Fruit fly (Drosophila melanogaster) whole organism, embryonic: ENCODE measurements around the gene nerfin-2.
A peak's percentile ranks its signal among the peaks of the same experiment; 100 is the strongest.

ENCODE experiments used
- B-H2 ChIP-seq: fragments of 200-800 bp; sonication (Bioruptor generic); optimal IDR thresholded peaks from 2 replicates; lab custom pipeline; 2018; ENCODE audit warnings: missing biosample characterization, mild to moderate bottlenecking, missing genetic modification characterization
- CG11085 ChIP-seq: fragments of 200-800 bp; sonication (Bioruptor generic); IDR thresholded peaks from 2 replicates; pipeline ENCODE4 v1.3.6; 2022; ENCODE audit warnings: missing biosample characterization, missing genetic modification characterization
- CG12391 ChIP-seq: fragments of 200-800 bp; sonication (Bioruptor generic); optimal IDR thresholded peaks from 3 replicates; lab custom pipeline; 2018; ENCODE audit warnings: missing biosample characterization, mild to moderate bottlenecking, missing genetic modification characterization, moderate library complexity
- CG13296 ChIP-seq: fragments of 200-800 bp; sonication (Bioruptor generic); optimal IDR thresholded peaks from 3 replicates; lab custom pipeline; 2018; ENCODE audit warnings: missing biosample characterization, mild to moderate bottlenecking, missing genetic modification characterization
- CG14667 ChIP-seq: fragments of 200-800 bp; sonication (Bioruptor generic); IDR thresholded peaks from 2 replicates; pipeline ENCODE4 v1.3.6; 2022; ENCODE audit warnings: missing biosample characterization, missing genetic modification characterization
- CG15479 ChIP-seq: fragments of 200-800 bp; sonication (Bioruptor generic); optimal IDR thresholded peaks from 3 replicates; lab custom pipeline; 2019; ENCODE audit warnings: missing biosample characterization, mild to moderate bottlenecking, missing genetic modification characterization, moderate library complexity
- CG15601 ChIP-seq: fragments of 200-800 bp; sonication (Bioruptor generic); optimal IDR thresholded peaks from 3 replicates; lab custom pipeline; 2019; ENCODE audit warnings: missing biosample characterization, mild to moderate bottlenecking, missing genetic modification characterization, moderate library complexity
- CG17385 ChIP-seq: fragments of 200-800 bp; sonication (Bioruptor generic); optimal IDR thresholded peaks from 3 replicates; lab custom pipeline; 2018; ENCODE audit warnings: missing biosample characterization, mild to moderate bottlenecking, missing genetic modification characterization
- CG2116 ChIP-seq: fragments of 200-800 bp; sonication (Bioruptor generic); optimal IDR thresholded peaks from 3 replicates; lab custom pipeline; 2018; ENCODE audit warnings: missing biosample characterization, mild to moderate bottlenecking, missing genetic modification characterization
- CG31224 ChIP-seq: fragments of 200-800 bp; sonication (Bioruptor generic); IDR thresholded peaks from 2 replicates; pipeline ENCODE4 v1.3.6; 2022; ENCODE audit warnings: missing biosample characterization, missing genetic modification characterization
- CG34376 ChIP-seq: fragments of 200-800 bp; sonication (Bioruptor generic); optimal IDR thresholded peaks from 2 replicates; lab custom pipeline; 2018; ENCODE audit warnings: missing biosample characterization, mild to moderate bottlenecking, missing genetic modification characterization
- CG4820 ChIP-seq: fragments of 200-800 bp; sonication (Bioruptor generic); optimal IDR thresholded peaks from 3 replicates; lab custom pipeline; 2016; ENCODE audit warnings: missing biosample characterization, missing genetic modification characterization
- CG5245 ChIP-seq: fragments of 200-800 bp; sonication (Bioruptor generic); optimal IDR thresholded peaks from 3 replicates; lab custom pipeline; 2016; ENCODE audit warnings: missing biosample characterization, missing genetic modification characterization
- CG6791 ChIP-seq: fragments of 200-800 bp; sonication (Bioruptor generic); IDR thresholded peaks from 3 replicates; pipeline ENCODE4 v1.3.6; 2022; ENCODE audit warnings: missing biosample characterization, missing genetic modification characterization; ENCODE audit not compliant: partially characterized antibody
- CG7839 ChIP-seq: fragments of 200-800 bp; sonication (Bioruptor generic); optimal IDR thresholded peaks from 3 replicates; lab custom pipeline; 2018; ENCODE audit warnings: missing biosample characterization, mild to moderate bottlenecking, missing genetic modification characterization, moderate library complexity
- CHES-1-like ChIP-seq: fragments of 200-800 bp; sonication (Bioruptor generic); optimal IDR thresholded peaks from 2 replicates; lab custom pipeline; 2016; ENCODE audit warnings: missing biosample characterization, missing genetic modification characterization
- Dbx ChIP-seq: fragments of 200-800 bp; sonication (Bioruptor generic); IDR thresholded peaks from 3 replicates; pipeline ENCODE4 v1.3.6; 2022; ENCODE audit warnings: missing biosample characterization, missing genetic modification characterization
- Deaf1 ChIP-seq: fragments of 200-800 bp; optimal IDR thresholded peaks from 3 replicates; lab custom pipeline; 2019; ENCODE audit warnings: missing biosample characterization, mild to moderate bottlenecking, missing genetic modification characterization, moderate library complexity
- Dip3 ChIP-seq: fragments of 200-800 bp; sonication (Bioruptor generic); optimal IDR thresholded peaks from 3 replicates; lab custom pipeline; 2016; ENCODE audit warnings: missing biosample characterization, missing genetic modification characterization
- Ets65A ChIP-seq: fragments of 200-800 bp; sonication (Bioruptor generic); peaks from one replicate; lab custom pipeline; 2016; ENCODE audit warnings: missing biosample characterization, missing genetic modification characterization
- H15 ChIP-seq: fragments of 200-800 bp; sonication (Bioruptor generic); IDR thresholded peaks from 3 replicates; pipeline ENCODE4 v1.3.6; 2022; ENCODE audit warnings: missing biosample characterization, missing genetic modification characterization
- Max ChIP-seq: fragments of 200-800 bp; sonication (Bioruptor generic); optimal IDR thresholded peaks from 2 replicates; lab custom pipeline; 2016; ENCODE audit warnings: missing biosample characterization, mild to moderate bottlenecking, missing genetic modification characterization
- Med ChIP-seq: fragments of 200-800 bp; sonication (Bioruptor generic); peaks from one replicate; lab custom pipeline; 2016; ENCODE audit warnings: missing biosample characterization, missing genetic modification characterization, mild to moderate bottlenecking, inconsistent platforms, moderate library complexity
- Meics ChIP-seq: fragments of 200-800 bp; sonication (Bioruptor generic); optimal IDR thresholded peaks from 2 replicates; lab custom pipeline; 2017; ENCODE audit warnings: missing biosample characterization, mild to moderate bottlenecking, missing genetic modification characterization
- PHDP ChIP-seq: fragments of 200-800 bp; sonication (Bioruptor generic); optimal IDR thresholded peaks from 3 replicates; lab custom pipeline; 2018; ENCODE audit warnings: missing biosample characterization, mild to moderate bottlenecking, missing genetic modification characterization, moderate library complexity
- Pdp1 ChIP-seq, 2 experiments: fragments of 200-800 bp; sonication (Bioruptor generic); optimal IDR thresholded peaks; 3 replicates each; lab custom pipeline; 2016; ENCODE audit warnings: missing biosample characterization in 2 of 2, missing genetic modification characterization in 2 of 2, mild to moderate bottlenecking in 1 of 2, moderate library complexity in 1 of 2
- Ravus ChIP-seq: fragments of 200-800 bp; sonication (Bioruptor generic); IDR thresholded peaks from 2 replicates; pipeline ENCODE4 v1.3.6; 2022; ENCODE audit warnings: missing biosample characterization, missing genetic modification characterization
- Taf1 ChIP-seq: fragments of 200-800 bp; sonication (Bioruptor generic); IDR thresholded peaks from 2 replicates; pipeline ENCODE4 v1.3.6; 2022; ENCODE audit warnings: missing biosample characterization, missing genetic modification characterization
- btn ChIP-seq: fragments of 200-800 bp; sonication (Bioruptor generic); optimal IDR thresholded peaks from 2 replicates; lab custom pipeline; 2016; ENCODE audit warnings: missing biosample characterization, missing genetic modification characterization
- chinmo ChIP-seq: fragments of 200-800 bp; sonication (Bioruptor generic); IDR thresholded peaks from 4 replicates; pipeline ENCODE4 v1.3.6; 2022; ENCODE audit warnings: missing biosample characterization, missing genetic modification characterization; ENCODE audit not compliant: partially characterized antibody
- en ChIP-seq: fragments of 200-800 bp; sonication (Bioruptor generic); optimal IDR thresholded peaks from 2 replicates; lab custom pipeline; 2016; ENCODE audit warnings: missing biosample characterization, missing genetic modification characterization
- gcm2 ChIP-seq: fragments of 200-800 bp; sonication (Bioruptor generic); optimal IDR thresholded peaks from 2 replicates; lab custom pipeline; 2016; ENCODE audit warnings: missing biosample characterization, missing genetic modification characterization
- gsb-n ChIP-seq: fragments of 200-800 bp; sonication (Bioruptor generic); optimal IDR thresholded peaks from 3 replicates; lab custom pipeline; 2018; ENCODE audit warnings: missing biosample characterization, mild to moderate bottlenecking, missing genetic modification characterization
- hb ChIP-seq: fragments of 200-800 bp; sonication (Bioruptor generic); IDR thresholded peaks from 3 replicates; pipeline ENCODE4 v1.3.6; 2022; ENCODE audit warnings: missing biosample characterization, missing genetic modification characterization; ENCODE audit not compliant: partially characterized antibody
- insv ChIP-seq, 2 experiments: fragments of 200-800 bp; sonication (Bioruptor generic); optimal IDR thresholded peaks; 3 replicates each; lab custom pipeline; 2016 to 2018; ENCODE audit warnings: missing biosample characterization in 2 of 2, missing genetic modification characterization in 2 of 2
- inv ChIP-seq: fragments of 200-800 bp; sonication (Bioruptor generic); IDR thresholded peaks from 2 replicates; pipeline ENCODE4 v1.3.6; 2022; ENCODE audit warnings: missing biosample characterization, missing genetic modification characterization; ENCODE audit not compliant: partially characterized antibody
- pros ChIP-seq: fragments of 200-800 bp; sonication (Bioruptor generic); optimal IDR thresholded peaks from 3 replicates; lab custom pipeline; 2019; ENCODE audit warnings: missing biosample characterization, mild to moderate bottlenecking, missing genetic modification characterization, moderate library complexity
- repo ChIP-seq: fragments of 200-800 bp; sonication (Bioruptor generic); optimal IDR thresholded peaks from 2 replicates; lab custom pipeline; 2016; ENCODE audit warnings: missing biosample characterization, missing genetic modification characterization
- scrt ChIP-seq: fragments of 200-800 bp; sonication (Bioruptor generic); optimal IDR thresholded peaks from 2 replicates; lab custom pipeline; 2018; ENCODE audit warnings: missing biosample characterization, mild to moderate bottlenecking, missing genetic modification characterization, moderate library complexity
- tll ChIP-seq, 2 experiments: fragments of 200-800 bp in 1 of 2; fragments of >200 bp in 1 of 2; sonication (Bioruptor generic) in 1 of 2; optimal IDR thresholded peaks; 2 replicates each; lab custom pipeline; 2017 to 2019; ENCODE audit warnings: missing biosample characterization in 2 of 2, missing genetic modification characterization in 2 of 2, mild to moderate bottlenecking in 1 of 2, moderate library complexity in 1 of 2
- toy ChIP-seq: fragments of 200-800 bp; sonication (Bioruptor generic); IDR thresholded peaks from 2 replicates; pipeline ENCODE4 v1.3.6; 2022; ENCODE audit warnings: missing biosample characterization, missing genetic modification characterization
- zen ChIP-seq: fragments of 200-800 bp; sonication (Bioruptor generic); optimal IDR thresholded peaks from 3 replicates; lab custom pipeline; 2018; ENCODE audit warnings: missing biosample characterization, mild to moderate bottlenecking, missing genetic modification characterization, moderate library complexity
- zen2 ChIP-seq: fragments of 200-800 bp; sonication (Bioruptor generic); IDR thresholded peaks from 3 replicates; pipeline ENCODE4 v1.3.6; 2022; ENCODE audit warnings: missing biosample characterization, missing genetic modification characterization; ENCODE audit not compliant: partially characterized antibody
- zfh2 ChIP-seq: fragments of 200-800 bp; sonication (Bioruptor generic); optimal IDR thresholded peaks from 2 replicates; lab custom pipeline; 2016; ENCODE audit warnings: missing biosample characterization, missing genetic modification characterization

Gene nerfin-2

DNA sequence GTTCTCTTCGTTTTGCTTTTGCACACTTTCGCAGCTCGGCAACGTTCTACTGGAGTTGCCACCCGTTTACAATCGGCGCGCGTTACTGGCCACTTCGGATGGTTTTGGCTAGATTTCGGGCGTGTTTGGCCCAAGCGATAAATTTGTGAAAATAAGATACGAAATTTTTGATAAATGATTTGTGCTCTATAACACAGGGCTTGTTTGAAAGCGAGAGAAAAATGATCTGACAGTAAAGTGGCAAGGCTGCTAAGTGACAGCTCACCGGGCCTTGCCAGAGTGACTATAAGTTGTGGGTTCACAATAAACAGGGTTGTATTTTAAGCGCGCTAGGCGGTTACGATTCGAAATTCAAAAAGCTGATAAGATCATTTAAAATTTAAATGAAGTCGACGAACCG is 39.0 kb downstream of the nerfin-2 start, which contains the start of gene Fmr1 (continued):
- TF ChIP-seq CG7839 (tag; lab: Kevin White, UChicago) = peak; percentile 16
- TF ChIP-seq Ravus (GFP tag; lab: Robert Waterston, UW) = no peak
- TF ChIP-seq CG11085 (GFP tag; lab: Robert Waterston, UW) = no peak
- TF ChIP-seq Med (GFP tag; lab: Kevin White, UChicago) = peak; percentile 95
- peak; percentile 48 for TF ChIP-seq Dip3 (GFP tag; lab: Kevin White, UChicago)
- no peak for TF ChIP-seq CG13296 (GFP tag; lab: Kevin White, UChicago)
- no peak for TF ChIP-seq toy (GFP tag; lab: Robert Waterston, UW)
- peak; percentile 25 for TF ChIP-seq Meics (GFP tag; lab: Kevin White, UChicago)
- TF ChIP-seq Ets65A (GFP tag; lab: Kevin White, UChicago) = peak; percentile 96
- peak; percentile 40 for TF ChIP-seq PHDP (tag; lab: Kevin White, UChicago)
- TF ChIP-seq gcm2 (GFP tag; lab: Kevin White, UChicago) = no peak
- TF ChIP-seq Taf1 (GFP tag; lab: Robert Waterston, UW) = no peak
- TF ChIP-seq btn (GFP tag; lab: Kevin White, UChicago) = no peak
- no peak for TF ChIP-seq CG5245 (GFP tag; lab: Kevin White, UChicago)
- no peak for TF ChIP-seq repo (GFP tag; lab: Kevin White, UChicago)
- TF ChIP-seq H15 = no peak
- TF ChIP-seq Max (GFP tag; lab: Kevin White, UChicago) = peak; percentile 42
- TF ChIP-seq CG34376 = no peak
- TF ChIP-seq CG17385 (GFP tag; lab: Kevin White, UChicago) = no peak
- TF ChIP-seq B-H2 (GFP tag; lab: Kevin White, UChicago) = peak; percentile 19
- TF ChIP-seq CG31224 (GFP tag; lab: Robert Waterston, UW) = no peak
- TF ChIP-seq CG4820 = peak; percentile 25
- no peak; the same call in 1 of the 2 replicates for TF ChIP-seq inv
- no peak for TF ChIP-seq CG6791 (GFP tag; lab: Robert Waterston, UW)
- TF ChIP-seq CHES-1-like (GFP tag; lab: Kevin White, UChicago) = peak; percentile 72
- TF ChIP-seq CG15601 (tag; lab: Kevin White, UChicago) = peak; percentile 59
- no peak for TF ChIP-seq scrt (GFP tag; lab: Kevin White, UChicago)
- peak; percentile 37; the same call in 1 of the 3 replicates for TF ChIP-seq Dbx

DNA sequence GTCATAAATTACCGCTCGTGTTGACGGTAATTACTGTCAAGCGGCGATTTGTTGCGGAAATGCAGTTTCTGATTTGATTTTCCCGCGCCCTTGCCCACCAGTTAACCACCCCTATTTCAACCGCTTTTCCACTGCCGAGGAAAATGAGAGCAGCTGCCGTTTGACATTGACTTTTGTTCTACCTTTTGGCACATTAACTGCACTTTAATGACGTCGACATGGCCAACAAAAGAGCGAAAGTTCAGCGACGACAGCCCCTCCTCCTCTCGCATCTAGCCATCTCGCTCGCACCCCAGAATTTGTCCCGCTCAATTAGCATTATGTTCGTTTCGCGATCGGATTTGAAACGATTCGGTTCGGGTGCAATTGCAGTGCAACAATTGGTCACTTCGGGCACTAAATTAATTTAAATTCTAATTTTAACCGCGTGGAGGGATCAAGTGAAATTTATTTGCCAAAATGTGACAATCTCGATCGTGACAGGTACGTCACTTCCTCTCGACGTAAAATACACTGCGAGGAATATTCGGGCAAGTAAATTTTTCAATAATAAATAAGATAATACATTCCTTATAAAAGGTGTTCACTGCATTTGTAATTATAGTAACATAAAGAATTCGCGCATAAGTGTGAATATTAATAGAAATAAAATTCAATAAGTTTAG is 40.4 kb downstream of the nerfin-2 start:
- TF ChIP-seq zfh2 (GFP tag; lab: Kevin White, UChicago) (no peak), zen2 (GFP tag; lab: Robert Waterston, UW) (0 out of 3 replicates have a peak, but pooled peaks have one; percentile 6), Deaf1 (tag; lab: Kevin White, UChicago) (peak; percentile 24), en (no peak), CG15479 (GFP tag; lab: Kevin White, UChicago) (peak; percentile 58), Pdp1 (GFP tag; optimal IDR thresholded peaks at IDR 0.05; lab: Kevin White, UChicago) (no peak), zen (tag; lab: Kevin White, UChicago) (peak; percentile 52), hb (0 out of 3 replicates have a peak, but pooled peaks have one; percentile 34), gsb-n (peak; percentile 68), CG6791 (GFP tag; lab: Robert Waterston, UW) (no peak), CG12391 (tag; lab: Kevin White, UChicago) (peak; percentile 7), CG2116 (no peak), pros (GFP tag; lab: Kevin White, UChicago) (peak; percentile 7), CG14667 (GFP tag; lab: Robert Waterston, UW) (no peak), chinmo (GFP tag; lab: Robert Waterston, UW) (0 out of 4 replicates have a peak, but pooled peaks have one; percentile 8), tll (GFP tag; optimal IDR thresholded peaks at IDR 0.05; lab: Kevin White, UChicago) (peak in 1 of 2 experiments; percentile 73), insv (GFP tag; optimal IDR thresholded peaks at IDR 0.05; lab: Kevin White, UChicago) (peak in 1 of 2 experiments; percentile 46)
